Worm (Caenorhabditis elegans): ENCODE results near the gene ltah-1.2.

DNA sequence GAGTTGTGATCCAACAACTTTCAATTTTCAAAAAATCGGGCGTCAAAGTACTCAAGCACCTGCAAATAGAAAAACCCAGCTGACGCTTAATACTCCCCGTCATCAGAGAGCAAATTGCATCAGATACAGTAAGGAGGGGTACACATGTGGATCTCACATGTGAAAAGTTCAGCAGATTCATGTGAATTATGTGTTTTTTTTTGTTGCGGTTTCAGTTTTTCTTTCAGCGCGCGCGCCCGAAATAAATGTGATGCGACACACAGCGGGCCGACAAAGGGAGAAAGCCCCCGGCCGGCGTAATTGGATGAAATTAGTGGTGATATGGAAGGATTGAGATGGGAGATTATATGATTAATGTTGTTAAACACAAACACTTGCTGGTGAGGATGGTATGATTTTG is 39.4 kb upstream of the ltah-1.2 start:
- TF ChIP-seq gmeb-2 (tag; optimal IDR thresholded peaks at IDR 0.05) = no peak
- TF ChIP-seq ceh-9 (tag; optimal IDR thresholded peaks at IDR 0.05) = no peak
- no peak for TF ChIP-seq hlh-15 (tag; optimal IDR thresholded peaks at IDR 0.05)
- no peak for TF ChIP-seq nhr-11 (tag; optimal IDR thresholded peaks at IDR 0.05)
- no peak for TF ChIP-seq hlh-30 (tag; optimal IDR thresholded peaks at IDR 0.05; ENCODE audit: insufficient read depth)
- no peak for TF ChIP-seq pqm-1 (tag; optimal IDR thresholded peaks at IDR 0.05)
- TF ChIP-seq C08G9.2 (tag; optimal IDR thresholded peaks at IDR 0.05) = no peak
- no peak for TF ChIP-seq pat-9 (tag; optimal IDR thresholded peaks at IDR 0.05)
- TF ChIP-seq madf-2 (tag; optimal IDR thresholded peaks at IDR 0.05) = no peak
- TF ChIP-seq ceh-31 (tag; optimal IDR thresholded peaks at IDR 0.05) = no peak
- no peak for TF ChIP-seq Y22D7AL.16 (tag; optimal IDR thresholded peaks at IDR 0.05)
